Worm (Caenorhabditis elegans) whole organism, late embryonic: ENCODE measurements around the gene srd-40.
A peak's percentile ranks its signal among the peaks of the same experiment; 100 is the strongest.

Source experiments
- C08G9.2 ChIP-seq: sonication (generic microtip); optimal IDR thresholded peaks from 2 replicates; lab custom pipeline; 2016; ENCODE audit warnings: mild to moderate bottlenecking, missing genetic modification characterization, moderate library complexity, missing compliant biosample characterization
- K09A11.1 ChIP-seq: sonication (generic microtip); optimal IDR thresholded peaks from 2 replicates; lab custom pipeline; 2017; ENCODE audit warnings: antibody characterized with exemption, mild to moderate bottlenecking, missing genetic modification characterization, missing compliant biosample characterization; ENCODE audit not compliant: insufficient read depth
- T23F11.4 ChIP-seq: fragments of 200-800 bp; sonication (Bioruptor generic); optimal IDR thresholded peaks from 2 replicates; lab custom pipeline; 2018; ENCODE audit warnings: mild to moderate bottlenecking, missing genetic modification characterization, missing compliant biosample characterization
- Y22D7AL.16 ChIP-seq: sonication (generic microtip); optimal IDR thresholded peaks from 2 replicates; lab custom pipeline; 2016; ENCODE audit warnings: missing genetic modification characterization, missing compliant biosample characterization
- ama-1 ChIP-seq: fragments of 150-350 bp; optimal IDR thresholded peaks from 2 replicates; lab custom pipeline; 2014
- ceh-14 ChIP-seq: sonication (generic microtip); optimal IDR thresholded peaks from 2 replicates; lab custom pipeline; 2016; ENCODE audit warnings: missing genotype, missing genetic modification characterization, missing compliant biosample characterization
- ceh-19 ChIP-seq: fragments of 200-800 bp; sonication (Bioruptor generic); optimal IDR thresholded peaks from 2 replicates; lab custom pipeline; 2018; ENCODE audit warnings: mild to moderate bottlenecking, missing genetic modification characterization, missing compliant biosample characterization
- ceh-22 ChIP-seq: sonication (generic microtip); optimal IDR thresholded peaks from 2 replicates; lab custom pipeline; 2017; ENCODE audit warnings: missing biosample characterization, missing genetic modification characterization
- ceh-31 ChIP-seq: sonication (generic microtip); optimal IDR thresholded peaks from 2 replicates; lab custom pipeline; 2016; ENCODE audit warnings: missing genetic modification characterization, missing compliant biosample characterization
- ceh-48 ChIP-seq: sonication (generic microtip); optimal IDR thresholded peaks from 2 replicates; lab custom pipeline; 2016; ENCODE audit warnings: missing genetic modification characterization, inconsistent platforms, missing compliant biosample characterization
- ceh-6 ChIP-seq: fragments of 200-800 bp; sonication (Bioruptor generic); optimal IDR thresholded peaks from 2 replicates; lab custom pipeline; 2018; ENCODE audit warnings: mild to moderate bottlenecking, missing genetic modification characterization, missing compliant biosample characterization
- dmd-4 ChIP-seq: sonication (generic microtip); optimal IDR thresholded peaks from 2 replicates; lab custom pipeline; 2016; ENCODE audit warnings: borderline replicate concordance, missing genetic modification characterization, missing compliant biosample characterization
- dve-1 ChIP-seq: sonication (generic microtip); optimal IDR thresholded peaks from 2 replicates; lab custom pipeline; 2017; ENCODE audit warnings: antibody characterized with exemption, mild to moderate bottlenecking, missing genetic modification characterization, missing compliant biosample characterization
- elt-2 ChIP-seq: sonication (generic microtip); optimal IDR thresholded peaks from 2 replicates; lab custom pipeline; 2016; ENCODE audit warnings: missing genetic modification reagents, missing genetic modification characterization, missing compliant biosample characterization
- elt-4 ChIP-seq: sonication (generic microtip); optimal IDR thresholded peaks from 2 replicates; lab custom pipeline; 2016; ENCODE audit warnings: missing genetic modification characterization, missing compliant biosample characterization
- ets-4 ChIP-seq: sonication (generic microtip); optimal IDR thresholded peaks from 2 replicates; lab custom pipeline; 2016; ENCODE audit warnings: missing genetic modification characterization, missing compliant biosample characterization
- fkh-10 ChIP-seq: fragments of 150-350 bp; optimal IDR thresholded peaks from 2 replicates; lab custom pipeline; 2014; ENCODE audit warnings: missing biosample characterization, missing genetic modification reagents, missing genetic modification characterization
- gmeb-2 ChIP-seq: sonication (generic microtip); optimal IDR thresholded peaks from 2 replicates; lab custom pipeline; 2016; ENCODE audit warnings: missing genetic modification characterization, inconsistent platforms, missing compliant biosample characterization
- hlh-13 ChIP-seq: fragments of 200-800 bp; sonication (Bioruptor generic); optimal IDR thresholded peaks from 2 replicates; lab custom pipeline; 2018; ENCODE audit warnings: mild to moderate bottlenecking, missing genetic modification characterization, missing compliant biosample characterization
- hlh-30 ChIP-seq: sonication (generic microtip); optimal IDR thresholded peaks from 2 replicates; lab custom pipeline; 2017; ENCODE audit warnings: antibody characterized with exemption, missing genetic modification characterization, missing compliant biosample characterization; ENCODE audit not compliant: insufficient read depth
- lim-6 ChIP-seq: sonication (generic microtip); optimal IDR thresholded peaks from 2 replicates; lab custom pipeline; 2016; ENCODE audit warnings: missing genetic modification characterization, missing compliant biosample characterization
- madf-2 ChIP-seq: sonication (generic microtip); optimal IDR thresholded peaks from 2 replicates; lab custom pipeline; 2017; ENCODE audit warnings: missing genetic modification characterization, missing compliant biosample characterization
- mec-3 ChIP-seq: sonication (generic microtip); optimal IDR thresholded peaks from 2 replicates; lab custom pipeline; 2016; ENCODE audit warnings: borderline replicate concordance, missing genetic modification characterization, missing compliant biosample characterization
- nfya-1 ChIP-seq: sonication (generic microtip); optimal IDR thresholded peaks from 2 replicates; lab custom pipeline; 2017; ENCODE audit warnings: missing genetic modification characterization, mild to moderate bottlenecking, missing compliant biosample characterization, antibody characterized with exemption, moderate library complexity
- nhr-11 ChIP-seq: fragments of 150-350 bp; optimal IDR thresholded peaks from 2 replicates; lab custom pipeline; 2014; ENCODE audit warnings: missing biosample characterization, missing genetic modification characterization
- nhr-232 ChIP-seq: sonication (generic microtip); optimal IDR thresholded peaks from 2 replicates; lab custom pipeline; 2016; ENCODE audit warnings: missing genetic modification characterization, missing compliant biosample characterization
- npax-4 ChIP-seq: sonication (generic microtip); optimal IDR thresholded peaks from 2 replicates; lab custom pipeline; 2016; ENCODE audit warnings: missing genetic modification characterization, missing compliant biosample characterization
- pag-3 ChIP-seq: sonication (generic microtip); optimal IDR thresholded peaks from 2 replicates; lab custom pipeline; 2016; ENCODE audit warnings: missing compliant biosample characterization, missing genetic modification characterization, borderline replicate concordance
- pax-1 ChIP-seq: fragments of 150-350 bp; optimal IDR thresholded peaks from 2 replicates; lab custom pipeline; 2014; ENCODE audit warnings: missing biosample characterization, missing genetic modification characterization
- pha-2 ChIP-seq: sonication (generic microtip); optimal IDR thresholded peaks from 2 replicates; lab custom pipeline; 2017; ENCODE audit warnings: mild to moderate bottlenecking, missing genetic modification characterization, missing compliant biosample characterization
- pha-4 ChIP-seq: fragments of 150-350 bp; optimal IDR thresholded peaks from 2 replicates; lab custom pipeline; 2018; ENCODE audit warnings: missing biosample characterization, missing genetic modification reagents, missing genetic modification characterization
- pqm-1 ChIP-seq: sonication (generic microtip); optimal IDR thresholded peaks from 2 replicates; lab custom pipeline; 2016; ENCODE audit warnings: missing genetic modification characterization, missing compliant biosample characterization
- pros-1 ChIP-seq: fragments of 150-350 bp; optimal IDR thresholded peaks from 2 replicates; lab custom pipeline; 2014; ENCODE audit warnings: missing biosample characterization, missing genetic modification reagents, missing genetic modification characterization
- sox-4 ChIP-seq: sonication (generic microtip); optimal IDR thresholded peaks from 2 replicates; lab custom pipeline; 2017; ENCODE audit warnings: mild to moderate bottlenecking, missing genetic modification characterization, inconsistent platforms, missing compliant biosample characterization
- syd-9 ChIP-seq: sonication (generic microtip); optimal IDR thresholded peaks from 2 replicates; lab custom pipeline; 2016; ENCODE audit warnings: mild to moderate bottlenecking, missing genetic modification characterization, moderate library complexity, missing compliant biosample characterization
- tbx-2 ChIP-seq: sonication (generic microtip); optimal IDR thresholded peaks from 2 replicates; lab custom pipeline; 2016; ENCODE audit warnings: missing genetic modification characterization, missing compliant biosample characterization
- unc-42 ChIP-seq: sonication (generic microtip); optimal IDR thresholded peaks from 2 replicates; lab custom pipeline; 2016; ENCODE audit warnings: missing genotype, missing genetic modification characterization, missing compliant biosample characterization
- unc-55 ChIP-seq: sonication (generic microtip); optimal IDR thresholded peaks from 2 replicates; lab custom pipeline; 2017; ENCODE audit warnings: missing biosample characterization, missing genetic modification reagents, missing genetic modification characterization
- unc-86 ChIP-seq: sonication (generic microtip); optimal IDR thresholded peaks from 2 replicates; lab custom pipeline; 2016; ENCODE audit warnings: missing genetic modification characterization, missing compliant biosample characterization
- ztf-16 ChIP-seq: sonication (generic microtip); optimal IDR thresholded peaks from 2 replicates; lab custom pipeline; 2017; ENCODE audit warnings: missing genetic modification characterization, missing compliant biosample characterization

srd-40 gene

DNA sequence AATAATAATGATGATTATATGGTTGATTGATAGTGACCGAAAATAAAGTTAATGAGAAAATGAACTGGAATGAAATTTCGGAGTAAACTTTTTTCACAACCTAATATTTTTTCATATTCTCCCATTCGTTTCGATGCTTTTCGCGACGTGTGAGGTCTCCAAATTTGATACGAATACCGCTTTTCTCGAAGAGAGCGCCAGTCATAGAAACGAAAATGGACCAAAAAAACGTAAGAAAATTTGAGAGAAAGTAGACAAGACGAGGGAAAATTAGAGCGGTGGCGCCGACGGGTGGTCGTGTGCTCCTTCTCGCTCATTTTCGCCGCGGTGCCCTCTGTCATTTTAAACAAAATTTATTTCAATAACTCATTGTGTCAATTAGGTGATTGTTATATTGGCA lies 9.1 kb upstream of the srd-40 start:
- TF ChIP-seq lim-6 (tag; lab: Kevin White, UChicago) (no peak), ceh-14 (tag; lab: Kevin White, UChicago) (no peak), ceh-48 (tag; lab: Kevin White, UChicago) (no peak), T23F11.4 (no peak), ceh-22 (no peak), unc-55 (no peak), ets-4 (no peak), pax-1 (no peak), dmd-4 (tag; lab: Kevin White, UChicago) (no peak), dve-1 (tag; lab: Kevin White, UChicago) (no peak), ceh-19 (GFP tag; lab: Kevin White, UChicago) (no peak), npax-4 (tag; lab: Kevin White, UChicago) (no peak), elt-2 (tag; lab: Kevin White, UChicago) (no peak), C08G9.2 (no peak), unc-42 (no peak), ama-1 (lab: Kevin White, UChicago) (no peak)

DNA sequence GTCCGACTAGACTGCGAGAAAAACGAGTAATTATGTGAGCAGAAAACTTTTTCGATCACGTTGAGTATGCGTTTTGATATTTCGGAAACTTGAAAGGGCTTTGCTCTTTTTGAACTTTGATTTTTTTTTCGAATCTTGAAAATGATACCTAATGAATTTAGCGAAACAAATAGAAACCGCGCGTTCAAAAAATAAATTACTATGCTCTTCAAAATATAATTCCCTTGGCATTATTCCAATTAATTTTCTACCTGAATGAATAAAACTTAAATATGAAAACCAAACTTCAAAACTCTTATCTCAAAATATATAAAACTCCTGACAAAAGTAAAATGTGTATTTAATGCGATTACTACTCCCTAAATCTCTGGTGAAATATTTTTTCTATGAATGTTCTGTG lies 8.3 kb upstream of the srd-40 start, which contains the start of gene xtr-2:
TSS of gene xtr-2 (plus strand) at position 301 of the 400 bp plus-strand sequence.
- TF ChIP-seq unc-42 (no peak), hlh-13 (no peak), syd-9 (tag; lab: Kevin White, UChicago) (no peak), mec-3 (tag; lab: Kevin White, UChicago) (no peak), ztf-16 (no peak), Y22D7AL.16 (no peak), ceh-6 (GFP tag; lab: Kevin White, UChicago) (no peak)

ce11 chrX:12317560-12317959 lies 6.0 kb upstream of the srd-40 start:
- TF ChIP-seq unc-86 (tag; lab: Kevin White, UChicago) (no peak), fkh-10 (GFP tag; lab: Kevin White, UChicago) (no peak), madf-2 (tag; lab: Kevin White, UChicago) (no peak), nhr-11 (tag; lab: Kevin White, UChicago) (no peak), pha-2 (tag; lab: Kevin White, UChicago) (no peak), npax-4 (tag; lab: Kevin White, UChicago) (no peak), syd-9 (tag; lab: Kevin White, UChicago) (no peak), nfya-1 (tag; lab: Kevin White, UChicago) (no peak), nhr-232 (tag; lab: Kevin White, UChicago) (no peak), ceh-31 (tag; lab: Kevin White, UChicago) (no peak)

DNA sequence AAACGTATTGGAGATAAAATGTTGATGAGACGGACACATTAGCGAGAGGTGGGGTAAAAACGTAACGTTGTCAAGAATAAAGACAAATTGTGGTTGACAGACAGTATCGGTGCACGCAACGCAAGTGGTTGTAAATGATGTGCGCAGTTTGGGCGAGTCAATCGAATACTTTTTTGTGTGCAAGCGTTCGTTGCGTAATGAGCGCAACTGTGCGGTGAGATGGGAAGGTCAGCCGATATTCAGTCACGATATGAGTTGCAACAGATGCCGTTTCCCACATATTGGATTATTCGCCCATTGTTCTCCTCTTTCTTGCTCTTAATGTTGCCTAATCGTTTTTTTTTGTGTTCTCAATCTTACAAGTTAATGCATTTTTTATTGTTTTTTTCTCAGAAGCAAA lies 2.8 kb upstream of the srd-40 start, which contains the start of gene ceh-40:
TSS of gene ceh-40 (minus strand) at position 41 of the 400 bp plus-strand sequence.
- TF ChIP-seq unc-55: peak; percentile 49
- no peak for TF ChIP-seq pag-3 (tag; lab: Kevin White, UChicago)
- TF ChIP-seq pros-1 (tag; lab: Kevin White, UChicago): no peak
- no peak for TF ChIP-seq K09A11.1
- TF ChIP-seq pqm-1: no peak
- no peak for TF ChIP-seq gmeb-2
- no peak for TF ChIP-seq sox-4 (tag; lab: Kevin White, UChicago)
- TF ChIP-seq hlh-30 (tag; lab: Kevin White, UChicago): no peak
- no peak for TF ChIP-seq T23F11.4
- no peak for TF ChIP-seq mec-3 (tag; lab: Kevin White, UChicago)
- TF ChIP-seq pha-4 (tag; lab: Kevin White, UChicago): no peak
- TF ChIP-seq pha-2 (tag; lab: Kevin White, UChicago): no peak
- TF ChIP-seq pax-1: no peak
- TF ChIP-seq elt-4 (tag; lab: Kevin White, UChicago): no peak
- TF ChIP-seq nfya-1 (tag; lab: Kevin White, UChicago): no peak
- TF ChIP-seq elt-2 (tag; lab: Kevin White, UChicago): peak; percentile 26
- no peak for TF ChIP-seq ceh-48 (tag; lab: Kevin White, UChicago)
- peak; percentile 35 for TF ChIP-seq tbx-2 (tag; lab: Kevin White, UChicago)
